Worm (Caenorhabditis elegans) whole organism, late embryonic: ENCODE measurements around the gene srd-8.

Source experiments
- fkh-10 ChIP-seq: fragments of 150-350 bp; optimal IDR thresholded peaks from 2 replicates; lab custom pipeline; 2014; ENCODE audit warnings: missing biosample characterization, missing genetic modification reagents, missing genetic modification characterization
- nhr-11 ChIP-seq: fragments of 150-350 bp; optimal IDR thresholded peaks from 2 replicates; lab custom pipeline; 2014; ENCODE audit warnings: missing biosample characterization, missing genetic modification characterization
- pax-1 ChIP-seq: fragments of 150-350 bp; optimal IDR thresholded peaks from 2 replicates; lab custom pipeline; 2014; ENCODE audit warnings: missing biosample characterization, missing genetic modification characterization
- unc-86 ChIP-seq: sonication (generic microtip); optimal IDR thresholded peaks from 2 replicates; lab custom pipeline; 2016; ENCODE audit warnings: missing genetic modification characterization, missing compliant biosample characterization

- TF ChIP-seq pax-1 (no peak), unc-86 (tag; lab: Kevin White, UChicago) (no peak), fkh-10 (GFP tag; lab: Kevin White, UChicago) (no peak), nhr-11 (tag; lab: Kevin White, UChicago) (no peak)
Observed at ce11 chrIV:5631628-5632027, 13.8 kb downstream of the srd-8 start, which contains the start of gene ttbk-8.2.
